Fruit fly (Drosophila melanogaster) whole organism, embryonic: ENCODE data around the gene Gem4b.
A peak's percentile ranks its signal among the peaks of the same experiment; 100 is the strongest.

Experiments
- Antp ChIP-seq: fragments of 200-800 bp; sonication (Bioruptor generic); optimal IDR thresholded peaks from 3 replicates; lab custom pipeline; 2016; ENCODE audit warnings: missing biosample characterization, missing genetic modification characterization
- CG1024 ChIP-seq: fragments of 200-800 bp; sonication (Bioruptor generic); IDR thresholded peaks from 2 replicates; pipeline ENCODE4 v1.3.6; 2022; ENCODE audit warnings: missing biosample characterization, missing genetic modification characterization
- CG11247 ChIP-seq: fragments of 200-800 bp; sonication (Bioruptor generic); IDR thresholded peaks from 2 replicates; pipeline ENCODE4 v1.3.6; 2022; ENCODE audit warnings: missing biosample characterization, missing genetic modification characterization
- CG11695 ChIP-seq: fragments of 200-800 bp; sonication (Bioruptor generic); IDR thresholded peaks from 3 replicates; pipeline ENCODE4 v1.3.6; 2022; ENCODE audit warnings: missing biosample characterization, missing genetic modification characterization
- CG12219 ChIP-seq: fragments of 200-800 bp; sonication (Bioruptor generic); optimal IDR thresholded peaks from 3 replicates; lab custom pipeline; 2018; ENCODE audit warnings: missing biosample characterization, mild to moderate bottlenecking, missing genetic modification characterization
- CG12659 ChIP-seq: fragments of 200-800 bp; sonication (Bioruptor generic); optimal IDR thresholded peaks from 3 replicates; lab custom pipeline; 2017; ENCODE audit warnings: mild to moderate bottlenecking, missing biosample characterization, missing genetic modification reagents, missing genetic modification characterization
- CG13296 ChIP-seq: fragments of 200-800 bp; sonication (Bioruptor generic); optimal IDR thresholded peaks from 3 replicates; lab custom pipeline; 2018; ENCODE audit warnings: missing biosample characterization, mild to moderate bottlenecking, missing genetic modification characterization
- CG13424 ChIP-seq: fragments of 200-800 bp; sonication (Bioruptor generic); optimal IDR thresholded peaks from 2 replicates; lab custom pipeline; 2019; ENCODE audit warnings: missing biosample characterization, mild to moderate bottlenecking, missing genetic modification characterization, moderate library complexity
- CG14710 ChIP-seq: fragments of 200-800 bp; sonication (Bioruptor generic); optimal IDR thresholded peaks from 3 replicates; lab custom pipeline; 2019; ENCODE audit warnings: missing biosample characterization, mild to moderate bottlenecking, missing genetic modification characterization, moderate library complexity
- CG15514 ChIP-seq: fragments of 200-800 bp; sonication (Bioruptor generic); optimal IDR thresholded peaks from 3 replicates; lab custom pipeline; 2017; ENCODE audit warnings: missing biosample characterization, missing genetic modification characterization, mild to moderate bottlenecking, moderate library complexity, missing genetic modification reagents
- CG15696 ChIP-seq: fragments of 200-800 bp; sonication (Bioruptor generic); optimal IDR thresholded peaks from 2 replicates; lab custom pipeline; 2019; ENCODE audit warnings: missing biosample characterization, mild to moderate bottlenecking, missing genetic modification characterization, moderate library complexity
- CG16779 ChIP-seq: fragments of 200-800 bp; sonication (Bioruptor generic); IDR thresholded peaks from 2 replicates; pipeline ENCODE4 v1.3.6; 2022; ENCODE audit warnings: missing biosample characterization, missing genetic modification characterization
- CG17359 ChIP-seq: fragments of 200-800 bp; sonication (Bioruptor generic); optimal IDR thresholded peaks from 3 replicates; lab custom pipeline; 2018; ENCODE audit warnings: missing biosample characterization, mild to moderate bottlenecking, missing genetic modification characterization, moderate library complexity
- CG17829 ChIP-seq: fragments of 200-800 bp; optimal IDR thresholded peaks from 2 replicates; lab custom pipeline; 2019; ENCODE audit warnings: missing biosample characterization, mild to moderate bottlenecking, missing genetic modification characterization, moderate library complexity
- CG18764 ChIP-seq: fragments of 200-800 bp; sonication (Bioruptor generic); optimal IDR thresholded peaks from 3 replicates; lab custom pipeline; 2016; ENCODE audit warnings: missing biosample characterization, missing genetic modification characterization
- CG2875 ChIP-seq: fragments of 200-800 bp; sonication (Bioruptor generic); optimal IDR thresholded peaks from 2 replicates; lab custom pipeline; 2017; ENCODE audit warnings: missing biosample characterization, mild to moderate bottlenecking, missing genetic modification characterization, missing genetic modification reagents
- CG31224 ChIP-seq: fragments of 200-800 bp; sonication (Bioruptor generic); IDR thresholded peaks from 2 replicates; pipeline ENCODE4 v1.3.6; 2022; ENCODE audit warnings: missing biosample characterization, missing genetic modification characterization
- CG3281 ChIP-seq: fragments of 200-800 bp; sonication (Bioruptor generic); optimal IDR thresholded peaks from 3 replicates; lab custom pipeline; 2017; ENCODE audit warnings: missing biosample characterization, mild to moderate bottlenecking, missing genetic modification characterization
- CG33557 ChIP-seq: fragments of 200-800 bp; sonication (Bioruptor generic); optimal IDR thresholded peaks from 2 replicates; lab custom pipeline; 2019; ENCODE audit warnings: missing biosample characterization, mild to moderate bottlenecking, missing genetic modification characterization, moderate library complexity
- CG34376 ChIP-seq: fragments of 200-800 bp; sonication (Bioruptor generic); optimal IDR thresholded peaks from 2 replicates; lab custom pipeline; 2018; ENCODE audit warnings: missing biosample characterization, mild to moderate bottlenecking, missing genetic modification characterization
- CG3838 ChIP-seq: fragments of 200-800 bp; sonication (Bioruptor generic); optimal IDR thresholded peaks from 3 replicates; lab custom pipeline; 2016; ENCODE audit warnings: missing biosample characterization, missing genetic modification characterization
- CG4404 ChIP-seq: fragments of 200-800 bp; sonication (Bioruptor generic); IDR thresholded peaks from 2 replicates; pipeline ENCODE4 v1.3.6; 2022; ENCODE audit warnings: missing biosample characterization, missing genetic modification characterization
- CG6813 ChIP-seq: fragments of 200-800 bp; sonication (Bioruptor generic); optimal IDR thresholded peaks from 2 replicates; lab custom pipeline; 2017; ENCODE audit warnings: missing biosample characterization, missing genetic modification characterization, mild to moderate bottlenecking, moderate library complexity, missing genetic modification reagents
- CG7987 ChIP-seq: fragments of 200-800 bp; sonication (Bioruptor generic); optimal IDR thresholded peaks from 2 replicates; lab custom pipeline; 2018; ENCODE audit warnings: missing biosample characterization, mild to moderate bottlenecking, missing genetic modification characterization, moderate library complexity
- CG8290 ChIP-seq, 3 experiments: fragments of 200-800 bp; sonication (Bioruptor generic); optimal IDR thresholded peaks; 2 replicates each; lab custom pipeline; 2016 to 2019; ENCODE audit warnings: missing biosample characterization in 3 of 3, missing genetic modification characterization in 3 of 3, mild to moderate bottlenecking in 2 of 3, moderate library complexity in 1 of 3
- CG8924 ChIP-seq: fragments of 200-800 bp; optimal IDR thresholded peaks from 3 replicates; lab custom pipeline; 2019; ENCODE audit warnings: missing biosample characterization, mild to moderate bottlenecking, missing genetic modification characterization, moderate library complexity
- CTCF ChIP-seq: fragments of 200-800 bp; sonication (Bioruptor generic); optimal IDR thresholded peaks from 2 replicates; lab custom pipeline; 2017; ENCODE audit warnings: missing biosample characterization, mild to moderate bottlenecking, missing genetic modification characterization, moderate library complexity
- Fer2 ChIP-seq: fragments of 200-800 bp; sonication (Bioruptor generic); optimal IDR thresholded peaks from 2 replicates; lab custom pipeline; 2018; ENCODE audit warnings: missing biosample characterization, mild to moderate bottlenecking, missing genetic modification characterization, moderate library complexity
- Fer3 ChIP-seq: fragments of 200-800 bp; sonication (Bioruptor generic); optimal IDR thresholded peaks from 2 replicates; lab custom pipeline; 2018; ENCODE audit warnings: missing biosample characterization, mild to moderate bottlenecking, missing genetic modification characterization, moderate library complexity
- HLHmδ ChIP-seq: fragments of 200-800 bp; sonication (Bioruptor generic); optimal IDR thresholded peaks from 2 replicates; lab custom pipeline; 2018; ENCODE audit warnings: missing biosample characterization, mild to moderate bottlenecking, missing genetic modification characterization, moderate library complexity
- Med ChIP-seq: fragments of 200-800 bp; sonication (Bioruptor generic); peaks from one replicate; lab custom pipeline; 2016; ENCODE audit warnings: missing biosample characterization, missing genetic modification characterization, mild to moderate bottlenecking, inconsistent platforms, moderate library complexity
- Meics ChIP-seq: fragments of 200-800 bp; sonication (Bioruptor generic); optimal IDR thresholded peaks from 2 replicates; lab custom pipeline; 2017; ENCODE audit warnings: missing biosample characterization, mild to moderate bottlenecking, missing genetic modification characterization
- NC2α ChIP-seq: fragments of 200-800 bp; sonication (Bioruptor generic); optimal IDR thresholded peaks from 2 replicates; lab custom pipeline; 2016; ENCODE audit warnings: missing biosample characterization, missing genetic modification characterization
- Oaz ChIP-seq: fragments of 200-800 bp; sonication (Bioruptor generic); IDR thresholded peaks from 2 replicates; pipeline ENCODE4 v1.3.6; 2022; ENCODE audit warnings: missing biosample characterization, missing genetic modification characterization
- Ptx1 ChIP-seq: fragments of 200-800 bp; sonication (Bioruptor generic); IDR thresholded peaks from 2 replicates; pipeline ENCODE4 v1.3.6; 2022; ENCODE audit warnings: missing biosample characterization, missing genetic modification characterization
- Rfx ChIP-seq: fragments of 200-800 bp; sonication (Bioruptor generic); IDR thresholded peaks from 2 replicates; pipeline ENCODE4 v1.3.6; 2022; ENCODE audit warnings: missing biosample characterization, missing genetic modification characterization
- Xrp1 ChIP-seq: fragments of 200-800 bp; sonication (Bioruptor generic); IDR thresholded peaks from 2 replicates; pipeline ENCODE4 v1.3.6; 2022; ENCODE audit warnings: missing biosample characterization, missing genetic modification characterization
- chm ChIP-seq: fragments of 200-800 bp; sonication (Bioruptor generic); IDR thresholded peaks from 2 replicates; pipeline ENCODE4 v1.3.6; 2022; ENCODE audit warnings: missing biosample characterization, missing genetic modification characterization
- ci ChIP-seq: fragments of 200-800 bp; sonication (Bioruptor generic); IDR thresholded peaks from 3 replicates; pipeline ENCODE4 v1.3.6; 2022; ENCODE audit warnings: missing biosample characterization, missing genetic modification characterization
- dati ChIP-seq: fragments of 200-800 bp; sonication (Bioruptor generic); IDR thresholded peaks from 2 replicates; pipeline ENCODE4 v1.3.6; 2022; ENCODE audit warnings: missing biosample characterization, missing genetic modification characterization
- dmrt11E ChIP-seq: fragments of 200-800 bp; sonication (Bioruptor generic); optimal IDR thresholded peaks from 3 replicates; lab custom pipeline; 2018; ENCODE audit warnings: missing biosample characterization, mild to moderate bottlenecking, missing genetic modification characterization, moderate library complexity
- klu ChIP-seq: fragments of 200-800 bp; sonication (Bioruptor generic); IDR thresholded peaks from 2 replicates; pipeline ENCODE4 v1.3.6; 2022; ENCODE audit warnings: missing biosample characterization, missing genetic modification characterization
- lola ChIP-seq, 3 experiments: fragments of >200 bp in 2 of 3; fragments of 200-800 bp in 1 of 3; sonication (Bioruptor generic) in 1 of 3; optimal IDR thresholded peaks; 2 replicates each; lab custom pipeline; 2017 to 2019; ENCODE audit warnings: missing biosample characterization in 3 of 3, missing genetic modification characterization in 3 of 3, mild to moderate bottlenecking in 1 of 3, moderate library complexity in 1 of 3
- mam ChIP-seq: fragments of 200-800 bp; sonication (Bioruptor generic); optimal IDR thresholded peaks from 3 replicates; lab custom pipeline; 2016; ENCODE audit warnings: missing biosample characterization, missing genetic modification characterization
- nerfin-1 ChIP-seq: fragments of 200-800 bp; sonication (Bioruptor generic); optimal IDR thresholded peaks from 3 replicates; lab custom pipeline; 2019; ENCODE audit warnings: missing biosample characterization, mild to moderate bottlenecking, missing genetic modification characterization, moderate library complexity
- pita ChIP-seq: fragments of 200-800 bp; sonication (Bioruptor generic); optimal IDR thresholded peaks from 2 replicates; lab custom pipeline; 2017; ENCODE audit warnings: missing biosample characterization, mild to moderate bottlenecking, missing genetic modification characterization
- sc ChIP-seq, 3 experiments: fragments of >200 bp in 2 of 3; fragments of 200-800 bp in 1 of 3; sonication (Bioruptor generic) in 1 of 3; optimal IDR thresholded peaks; 2 replicates in 2 of 3; 3 replicates in 1 of 3; lab custom pipeline; 2017; ENCODE audit warnings: mild to moderate bottlenecking in 1 of 3, missing biosample characterization in 1 of 3, missing genetic modification characterization in 1 of 3, missing genetic modification reagents in 1 of 3
- stwl ChIP-seq: fragments of 200-800 bp; sonication (Bioruptor generic); optimal IDR thresholded peaks from 3 replicates; lab custom pipeline; 2018; ENCODE audit warnings: missing biosample characterization, mild to moderate bottlenecking, missing genetic modification characterization, moderate library complexity
- tap ChIP-seq: fragments of 200-800 bp; optimal IDR thresholded peaks from 3 replicates; lab custom pipeline; 2019; ENCODE audit warnings: missing biosample characterization, mild to moderate bottlenecking, missing genetic modification characterization, moderate library complexity
- tx ChIP-seq: fragments of 200-800 bp; sonication (Bioruptor generic); optimal IDR thresholded peaks from 2 replicates; lab custom pipeline; 2016; ENCODE audit warnings: missing biosample characterization, missing genetic modification characterization

Gem4b gene

DNA sequence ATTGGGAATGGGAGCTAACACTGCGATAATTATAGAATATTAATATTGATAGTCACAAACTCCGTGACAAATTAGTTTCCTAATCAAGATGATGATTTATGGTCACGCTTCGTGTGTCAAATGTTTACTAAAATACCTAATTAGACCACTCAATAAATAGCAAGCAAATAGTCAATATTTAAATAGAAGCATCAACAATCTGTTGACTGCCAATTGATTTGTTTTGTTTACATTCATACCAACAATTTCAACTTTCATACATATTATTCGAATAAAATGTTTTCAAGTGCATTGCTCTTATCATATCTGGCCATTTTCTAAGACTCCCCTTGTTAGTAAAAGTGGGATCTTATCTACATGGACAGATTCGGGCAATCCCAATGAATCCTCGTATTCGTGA, 27.0 kb downstream of the Gem4b start (continued):
- no peak for TF ChIP-seq CG31224 (GFP tag; lab: Robert Waterston, UW)
- TF ChIP-seq CG6813 (GFP tag; lab: Kevin White, UChicago): peak; percentile 41
- no peak for TF ChIP-seq pita (GFP tag; lab: Kevin White, UChicago)
- TF ChIP-seq CG17829 (tag; lab: Kevin White, UChicago): no peak
- TF ChIP-seq CG15514 (GFP tag; lab: Kevin White, UChicago): no peak
- no peak for TF ChIP-seq CG18764
- peak; percentile 27 for TF ChIP-seq nerfin-1 (tag; lab: Kevin White, UChicago)
- TF ChIP-seq CG15696 (tag; lab: Kevin White, UChicago): peak; percentile 37
- peak; percentile 70 for TF ChIP-seq CG33557
- TF ChIP-seq CG34376 (GFP tag; lab: Kevin White, UChicago): no peak
- TF ChIP-seq Ptx1: no peak
- TF ChIP-seq CG8290 (GFP tag; optimal IDR thresholded peaks at IDR 0.05; lab: Kevin White, UChicago): no peak
- TF ChIP-seq CG8290 (tag; optimal IDR thresholded peaks at IDR 0.05; lab: Kevin White, UChicago): no peak
- no peak for TF ChIP-seq sc (optimal IDR thresholded peaks at IDR 0.05; lab: Kevin White, UChicago)
- peak; percentile 34 for TF ChIP-seq sc (GFP tag; optimal IDR thresholded peaks at IDR 0.05; lab: Kevin White, UChicago)
- TF ChIP-seq tap: no peak
- no peak for TF ChIP-seq CG8924 (tag; lab: Kevin White, UChicago)
- no peak for TF ChIP-seq stwl
- TF ChIP-seq CG3838 (GFP tag; lab: Kevin White, UChicago): no peak
- TF ChIP-seq CG16779: no peak
- TF ChIP-seq Oaz (GFP tag; lab: Robert Waterston, UW): no peak
- no peak for TF ChIP-seq HLHmδ (GFP tag; lab: Kevin White, UChicago)
- TF ChIP-seq CG17359: peak; percentile 45
- no peak for TF ChIP-seq Rfx (GFP tag; lab: Robert Waterston, UW)
- TF ChIP-seq CG3281: no peak
- TF ChIP-seq CG12219 (GFP tag; lab: Kevin White, UChicago): no peak
- 0 out of 2 replicates have a peak, but pooled peaks have one; percentile 16 for TF ChIP-seq Xrp1 (GFP tag; lab: Robert Waterston, UW)
- no peak for TF ChIP-seq NC2α
- TF ChIP-seq ci (GFP tag; lab: Robert Waterston, UW): 0 out of 3 replicates have a peak, but pooled peaks have one; percentile 38
- TF ChIP-seq CG7987 (GFP tag; lab: Kevin White, UChicago): no peak
- TF ChIP-seq Fer2 (tag; lab: Kevin White, UChicago): no peak
- peak; percentile 2 for TF ChIP-seq CG13424 (tag; lab: Kevin White, UChicago)
- TF ChIP-seq lola (GFP tag; optimal IDR thresholded peaks at IDR 0.05; lab: Kevin White, UChicago): peak in 1 of 3 experiments; percentile 42
- TF ChIP-seq CG11247 (GFP tag; lab: Robert Waterston, UW): no peak
- no peak for TF ChIP-seq tx (GFP tag; lab: Kevin White, UChicago)
- TF ChIP-seq CG2875: peak; percentile 33
- no peak for TF ChIP-seq CG11695
- TF ChIP-seq Antp (GFP tag; lab: Kevin White, UChicago): no peak
- TF ChIP-seq dati (GFP tag; lab: Robert Waterston, UW): no peak
- no peak for TF ChIP-seq CTCF (GFP tag; lab: Kevin White, UChicago)
- TF ChIP-seq dmrt11E (tag; lab: Kevin White, UChicago): peak; percentile 55
- TF ChIP-seq Fer3 (tag; lab: Kevin White, UChicago): no peak
- no peak for TF ChIP-seq CG13296
- peak; percentile 59 for TF ChIP-seq Med
- no peak for TF ChIP-seq Meics
- TF ChIP-seq chm (GFP tag; lab: Robert Waterston, UW): no peak
- TF ChIP-seq CG4404 (GFP tag; lab: Robert Waterston, UW): no peak
- TF ChIP-seq mam (GFP tag; lab: Kevin White, UChicago): no peak
- TF ChIP-seq CG14710 (tag; lab: Kevin White, UChicago): peak; percentile 27
- no peak for TF ChIP-seq klu (GFP tag; lab: Robert Waterston, UW)
- TF ChIP-seq CG1024 (GFP tag; lab: Robert Waterston, UW): no peak
- TF ChIP-seq CG12659: no peak
